Worm (Caenorhabditis elegans) whole organism, L4 larva: ENCODE results near the gene cnnm-3.

Experiments used
- D1046.2 ChIP-seq: fragments of 200-800 bp; sonication (Bioruptor generic); IDR thresholded peaks from 2 replicates; pipeline ENCODE4 v1.3.6; 2022; ENCODE audit warnings: missing genetic modification characterization, missing compliant biosample characterization
- F37D6.2 ChIP-seq: sonication (generic microtip); optimal IDR thresholded peaks from 2 replicates; lab custom pipeline; 2016; ENCODE audit warnings: mild to moderate bottlenecking, missing genetic modification characterization, missing compliant biosample characterization
- F49E8.2 ChIP-seq: sonication (generic microtip); optimal IDR thresholded peaks from 2 replicates; lab custom pipeline; 2016; ENCODE audit warnings: missing compliant biosample characterization, mild to moderate bottlenecking, missing genetic modification characterization, borderline replicate concordance
- T20F7.1 ChIP-seq: fragments of 200-800 bp; sonication (Bioruptor generic); optimal IDR thresholded peaks from 2 replicates; lab custom pipeline; 2018; ENCODE audit warnings: mild to moderate bottlenecking, missing genetic modification characterization, missing compliant biosample characterization
- T26A8.4 ChIP-seq: fragments of 200-800 bp; sonication (Bioruptor generic); IDR thresholded peaks from 2 replicates; pipeline ENCODE4 v1.3.6; 2022; ENCODE audit warnings: missing genetic modification characterization, missing compliant biosample characterization
- Y75B8A.6 ChIP-seq: fragments of 200-800 bp; sonication (Bioruptor generic); IDR thresholded peaks from 2 replicates; pipeline ENCODE4 v1.3.6; 2022; ENCODE audit warnings: missing genetic modification reagents, missing genetic modification characterization, missing compliant biosample characterization
- ZK546.5 ChIP-seq, 2 experiments: sonication (generic microtip); optimal IDR thresholded peaks; 2 replicates each; lab custom pipeline; 2017; ENCODE audit warnings: missing biosample characterization in 2 of 2, missing genetic modification characterization in 2 of 2
- aha-1 ChIP-seq: fragments of 150-350 bp; peaks from one replicate; lab custom pipeline; 2014; ENCODE audit warnings: missing biosample characterization, missing genetic modification characterization
- aly-2 ChIP-seq: sonication (generic microtip); optimal IDR thresholded peaks from 2 replicates; lab custom pipeline; 2018; ENCODE audit warnings: missing biosample characterization, missing genetic modification characterization
- ama-1 ChIP-seq: fragments of 150-350 bp; optimal IDR thresholded peaks from 2 replicates; lab custom pipeline; 2014; ENCODE audit warnings: inconsistent platforms, mixed read lengths
- attf-4 ChIP-seq: sonication (generic microtip); optimal IDR thresholded peaks from 3 replicates; lab custom pipeline; 2017; ENCODE audit warnings: missing biosample characterization, missing genetic modification characterization
- ceh-28 ChIP-seq: fragments of 150-350 bp; optimal IDR thresholded peaks from 2 replicates; lab custom pipeline; 2014; ENCODE audit warnings: missing biosample characterization, missing genetic modification reagents, missing genetic modification characterization
- ceh-62 ChIP-seq: sonication (generic microtip); optimal IDR thresholded peaks from 2 replicates; lab custom pipeline; 2017; ENCODE audit warnings: missing biosample characterization, missing genetic modification characterization
- daf-12 ChIP-seq: fragments of 150-350 bp; optimal IDR thresholded peaks from 2 replicates; lab custom pipeline; 2014; ENCODE audit warnings: missing biosample characterization, missing genetic modification reagents, missing genetic modification characterization
- daf-16 ChIP-seq, 3 experiments: sonication (generic microtip); optimal IDR thresholded peaks; 2 replicates each; lab custom pipeline; 2016 to 2017; ENCODE audit warnings: missing genetic modification characterization in 3 of 3, missing genetic modification reagents in 3 of 3, mild to moderate bottlenecking in 2 of 3, missing compliant biosample characterization in 2 of 3, missing biosample characterization in 1 of 3, moderate library complexity in 1 of 3
- daf-8 ChIP-seq: fragments of 200-800 bp; sonication (Bioruptor generic); IDR thresholded peaks from 2 replicates; pipeline ENCODE4 v1.3.6; 2022; ENCODE audit warnings: missing genetic modification characterization, missing compliant biosample characterization
- dpl-1 ChIP-seq: fragments of 150-350 bp; optimal IDR thresholded peaks from 2 replicates; lab custom pipeline; 2014; ENCODE audit warnings: missing biosample characterization, missing genetic modification reagents, missing genetic modification characterization
- fkh-10 ChIP-seq: fragments of 150-350 bp; optimal IDR thresholded peaks from 2 replicates; lab custom pipeline; 2014; ENCODE audit warnings: missing biosample characterization, missing genetic modification reagents, missing genetic modification characterization
- fos-1 ChIP-seq: fragments of 150-350 bp; optimal IDR thresholded peaks from 2 replicates; lab custom pipeline; 2014; ENCODE audit warnings: missing biosample characterization, missing genetic modification characterization
- hlh-11 ChIP-seq: fragments of 200-800 bp; sonication (Bioruptor generic); optimal IDR thresholded peaks from 2 replicates; lab custom pipeline; 2018; ENCODE audit warnings: mild to moderate bottlenecking, missing genetic modification characterization, missing compliant biosample characterization
- hlh-30 ChIP-seq: sonication (generic microtip); optimal IDR thresholded peaks from 2 replicates; lab custom pipeline; 2017; ENCODE audit warnings: antibody characterized with exemption, mild to moderate bottlenecking, missing genetic modification characterization, missing compliant biosample characterization; ENCODE audit not compliant: insufficient read depth
- hmg-1.1 ChIP-seq: fragments of 200-800 bp; sonication (Bioruptor generic); IDR thresholded peaks from 2 replicates; pipeline ENCODE4 v1.3.6; 2022; ENCODE audit warnings: missing genetic modification reagents, missing genetic modification characterization, missing compliant biosample characterization
- jun-1 ChIP-seq: fragments of 150-350 bp; optimal IDR thresholded peaks from 2 replicates; lab custom pipeline; 2014; ENCODE audit warnings: missing biosample characterization, missing genetic modification reagents, missing genetic modification characterization
- lim-7 ChIP-seq: fragments of 200-800 bp; sonication (Bioruptor generic); IDR thresholded peaks from 2 replicates; pipeline ENCODE4 v1.3.6; 2022; ENCODE audit warnings: missing genetic modification characterization, missing compliant biosample characterization
- lin-13 ChIP-seq: fragments of 150-350 bp; optimal IDR thresholded peaks from 2 replicates; lab custom pipeline; 2014; ENCODE audit warnings: missing biosample characterization, missing genetic modification reagents, missing genetic modification characterization
- lin-29 ChIP-seq: fragments of 200-800 bp; sonication (Bioruptor generic); IDR thresholded peaks from 2 replicates; pipeline ENCODE4 v1.3.6; 2022; ENCODE audit warnings: missing genetic modification reagents, missing genetic modification characterization, missing compliant biosample characterization
- lsy-2 ChIP-seq, 2 experiments: fragments of 150-350 bp in 1 of 2; sonication (generic microtip) in 1 of 2; optimal IDR thresholded peaks; 2 replicates each; lab custom pipeline; 2014 to 2017; ENCODE audit warnings: missing biosample characterization in 2 of 2, missing genetic modification characterization in 2 of 2
- madf-5 ChIP-seq, 2 experiments: fragments of 200-800 bp; sonication (Bioruptor generic); IDR thresholded peaks; 2 replicates each; pipeline ENCODE4 v1.3.6; 2022; ENCODE audit warnings: missing compliant biosample characterization in 2 of 2, missing genetic modification characterization in 2 of 2
- madf-9 ChIP-seq: fragments of 200-800 bp; sonication (Bioruptor generic); conservative IDR thresholded peaks from 2 replicates; pipeline ENCODE4 v1.3.6; 2022; ENCODE audit warnings: missing genetic modification reagents, missing genetic modification characterization, missing compliant biosample characterization
- mdt-29 ChIP-seq: fragments of 200-800 bp; sonication (Bioruptor generic); IDR thresholded peaks from 2 replicates; pipeline ENCODE4 v1.3.6; 2022; ENCODE audit warnings: missing genetic modification reagents, missing genetic modification characterization, missing compliant biosample characterization
- mxl-2 ChIP-seq: fragments of 200-800 bp; sonication (Bioruptor generic); conservative IDR thresholded peaks from 2 replicates; pipeline ENCODE4 v1.3.6; 2022; ENCODE audit warnings: missing genetic modification reagents, missing genetic modification characterization, missing compliant biosample characterization
- mxl-3 ChIP-seq: fragments of 200-800 bp; sonication (Bioruptor generic); optimal IDR thresholded peaks from 2 replicates; lab custom pipeline; 2018; ENCODE audit warnings: mild to moderate bottlenecking, missing genetic modification characterization, missing compliant biosample characterization
- nhr-10 ChIP-seq: fragments of 150-350 bp; optimal IDR thresholded peaks from 2 replicates; lab custom pipeline; 2014; ENCODE audit warnings: missing biosample characterization, missing genetic modification characterization
- nhr-11 ChIP-seq: fragments of 150-350 bp; optimal IDR thresholded peaks from 2 replicates; lab custom pipeline; 2014; ENCODE audit warnings: missing biosample characterization, missing genetic modification characterization
- nhr-25 ChIP-seq: sonication (generic microtip); optimal IDR thresholded peaks from 2 replicates; lab custom pipeline; 2017; ENCODE audit warnings: missing genetic modification characterization, mild to moderate bottlenecking, missing compliant biosample characterization, antibody characterized with exemption, moderate library complexity, borderline replicate concordance; ENCODE audit not compliant: insufficient read depth
- nhr-48 ChIP-seq: sonication (generic microtip); optimal IDR thresholded peaks from 2 replicates; lab custom pipeline; 2016; ENCODE audit warnings: mild to moderate bottlenecking, missing genetic modification characterization, missing compliant biosample characterization
- nhr-6 ChIP-seq: fragments of 150-350 bp; optimal IDR thresholded peaks from 2 replicates; lab custom pipeline; 2014; ENCODE audit warnings: missing biosample characterization, missing genetic modification characterization
- pha-4 ChIP-seq, 2 experiments: fragments of 150-350 bp in 1 of 2; fragments of 200-800 bp in 1 of 2; sonication (Bioruptor generic) in 1 of 2; IDR thresholded peaks in 1 of 2; optimal IDR thresholded peaks in 1 of 2; 2 replicates each; pipeline versions ENCODE4 v1.3.6 to Lab custom; 2014 to 2022; ENCODE audit warnings: missing genetic modification characterization in 2 of 2, missing genetic modification reagents in 2 of 2, missing biosample characterization in 1 of 2, missing compliant biosample characterization in 1 of 2
- snpc-4 ChIP-seq: fragments of 150-350 bp; optimal IDR thresholded peaks from 2 replicates; lab custom pipeline; 2014; ENCODE audit warnings: missing biosample characterization, missing genetic modification characterization
- spr-1 ChIP-seq: sonication (generic microtip); optimal IDR thresholded peaks from 2 replicates; lab custom pipeline; 2016; ENCODE audit warnings: mild to moderate bottlenecking, missing genetic modification characterization, missing compliant biosample characterization
- tag-97 ChIP-seq: fragments of 200-800 bp; sonication (Bioruptor generic); IDR thresholded peaks from 2 replicates; pipeline ENCODE4 v1.3.6; 2022; ENCODE audit warnings: missing genetic modification characterization, missing compliant biosample characterization
- tra-1 ChIP-seq: fragments of 200-800 bp; sonication (Bioruptor generic); IDR thresholded peaks from 2 replicates; pipeline ENCODE4 v1.3.6; 2022; ENCODE audit warnings: missing genetic modification reagents, missing genetic modification characterization, missing compliant biosample characterization
- unc-62 ChIP-seq, 3 experiments: fragments of 150-350 bp in 1 of 3; sonication (generic microtip); optimal IDR thresholded peaks in 2 of 3; peaks in 1 of 3; 1 replicate in 1 of 3; 2 replicates in 2 of 3; lab custom pipeline; 2014 to 2017; ENCODE audit warnings: missing biosample characterization in 3 of 3, missing genetic modification characterization in 3 of 3, missing genetic modification reagents in 3 of 3, missing genotype in 1 of 3
- vab-7 ChIP-seq: fragments of 200-800 bp; sonication (Bioruptor generic); IDR thresholded peaks from 2 replicates; pipeline ENCODE4 v1.3.6; 2022; ENCODE audit warnings: missing genetic modification reagents, missing genetic modification characterization, missing compliant biosample characterization
- zag-1 ChIP-seq: fragments of 150-350 bp; optimal IDR thresholded peaks from 2 replicates; lab custom pipeline; 2014; ENCODE audit warnings: missing biosample characterization, missing genetic modification characterization
- ztf-11 ChIP-seq: fragments of 150-350 bp; optimal IDR thresholded peaks from 2 replicates; lab custom pipeline; 2014; ENCODE audit warnings: missing biosample characterization, missing genetic modification characterization
- ztf-7 ChIP-seq: fragments of 150-350 bp; optimal IDR thresholded peaks from 2 replicates; lab custom pipeline; 2014; ENCODE audit warnings: missing biosample characterization, missing genetic modification characterization

cnnm-3 gene

ce11 chrX:3091119-3091746 lies 45.6 kb upstream of the cnnm-3 start:
- TF ChIP-seq unc-62 (GFP tag; optimal IDR thresholded peaks at IDR 0.05 in 1 of 2; lab: Kevin White, UChicago) (peak in 1 of 2 experiments; percentile 90), unc-62 (tag; optimal IDR thresholded peaks at IDR 0.05; lab: Kevin White, UChicago) (no peak), aha-1 (tag; lab: Kevin White, UChicago) (peak; percentile 82), madf-9 (no peak)

- no peak for TF ChIP-seq madf-9
- no peak for TF ChIP-seq tag-97
- no peak for TF ChIP-seq daf-8 (GFP tag; lab: Robert Waterston, UW)
- no peak for TF ChIP-seq tra-1 (GFP tag; lab: Robert Waterston, UW)
- TF ChIP-seq nhr-6 (tag; lab: Kevin White, UChicago): no peak
- no peak for TF ChIP-seq attf-4 (tag; lab: Kevin White, UChicago)
- TF ChIP-seq ztf-7: no peak
- TF ChIP-seq aly-2 (tag; lab: Kevin White, UChicago): no peak
- peak; percentile 55 for TF ChIP-seq T26A8.4 (GFP tag; lab: Robert Waterston, UW)
- TF ChIP-seq nhr-11: peak; percentile 57
- TF ChIP-seq ceh-28 (tag; lab: Kevin White, UChicago): no peak
- no peak for TF ChIP-seq jun-1
- no peak for TF ChIP-seq ZK546.5 (tag; optimal IDR thresholded peaks at IDR 0.05; lab: Kevin White, UChicago)
- TF ChIP-seq ceh-62 (tag; lab: Kevin White, UChicago): no peak
- TF ChIP-seq ama-1 (lab: Kevin White, UChicago): peak; percentile 38
- no peak for TF ChIP-seq snpc-4
- TF ChIP-seq dpl-1 (GFP tag; lab: Kevin White, UChicago): no peak
- TF ChIP-seq D1046.2 (GFP tag; lab: Robert Waterston, UW): no peak
- no peak for TF ChIP-seq Y75B8A.6 (GFP tag; lab: Robert Waterston, UW)
- no peak for TF ChIP-seq pha-4 (GFP tag; IDR thresholded peaks at IDR 0.05; lab: Robert Waterston, UW)
- no peak for TF ChIP-seq pha-4 (tag; optimal IDR thresholded peaks at IDR 0.05; lab: Kevin White, UChicago)
- TF ChIP-seq hlh-30 (tag; lab: Kevin White, UChicago): peak; percentile 92
- no peak for TF ChIP-seq lin-13
- TF ChIP-seq lim-7: no peak
- no peak for TF ChIP-seq ztf-11 (tag; lab: Kevin White, UChicago)
- TF ChIP-seq daf-12 (tag; lab: Kevin White, UChicago): no peak
- TF ChIP-seq nhr-48 (tag; lab: Kevin White, UChicago): no peak
- TF ChIP-seq mxl-3 (GFP tag; lab: Kevin White, UChicago): peak; percentile 21
- no peak for TF ChIP-seq madf-5 (GFP tag; IDR thresholded peaks at IDR 0.05; lab: Robert Waterston, UW)
- no peak for TF ChIP-seq fos-1
- TF ChIP-seq vab-7 (GFP tag; lab: Robert Waterston, UW): no peak
- TF ChIP-seq fkh-10 (GFP tag; lab: Kevin White, UChicago): peak; percentile 16
- TF ChIP-seq nhr-10 (tag; lab: Kevin White, UChicago): peak; percentile 29
- TF ChIP-seq mxl-2 (GFP tag; lab: Robert Waterston, UW): 0 out of 2 replicates have a peak, but pooled peaks have one; percentile 26
- TF ChIP-seq F37D6.2 (tag; lab: Kevin White, UChicago): no peak
- no peak for TF ChIP-seq nhr-25
- TF ChIP-seq zag-1 (tag; lab: Kevin White, UChicago): no peak
- no peak for TF ChIP-seq mdt-29 (GFP tag; lab: Robert Waterston, UW)
- TF ChIP-seq lsy-2 (tag; optimal IDR thresholded peaks at IDR 0.05; lab: Kevin White, UChicago): peak in 1 of 2 experiments; percentile 40
- peak; percentile 78 for TF ChIP-seq hlh-11 (tag; lab: Kevin White, UChicago)
- TF ChIP-seq unc-62 (GFP tag; optimal IDR thresholded peaks at IDR 0.05 in 1 of 2; lab: Kevin White, UChicago): peak in 1 of 2 experiments; percentile 91
- no peak for TF ChIP-seq unc-62 (tag; optimal IDR thresholded peaks at IDR 0.05; lab: Kevin White, UChicago)
- no peak for TF ChIP-seq F49E8.2 (tag; lab: Kevin White, UChicago)
- no peak for TF ChIP-seq T20F7.1
- TF ChIP-seq hmg-1.1 (GFP tag; lab: Robert Waterston, UW): peak; percentile 79
- no peak for TF ChIP-seq lin-29 (GFP tag; lab: Robert Waterston, UW)
- no peak for TF ChIP-seq spr-1 (tag; lab: Kevin White, UChicago)
- peak in 1 of 2 experiments; percentile 48 for TF ChIP-seq daf-16 (GFP tag; optimal IDR thresholded peaks at IDR 0.05; lab: Kevin White, UChicago)
- TF ChIP-seq daf-16 (tag; optimal IDR thresholded peaks at IDR 0.05; lab: Kevin White, UChicago): peak; percentile 96
Measured at ce11 chrX:3089894-3090414, 44.3 kb upstream of the cnnm-3 start.
